Fruit fly (Drosophila melanogaster): ENCODE results near the gene SdicA.

The SdicA gene

dm6 chrX:20251069-20251468 is 49.3 kb upstream of the SdicA start, which contains the start of the genes CG17068 and Rab10 (continued):
- TF ChIP-seq CG11247 (GFP tag; IDR thresholded peaks at IDR 0.05) (no peak), CG6254 (GFP tag; optimal IDR thresholded peaks at IDR 0.05) (no peak), CG8290 (GFP tag; optimal IDR thresholded peaks at IDR 0.05) (peak; percentile 44), CG8290 (tag; optimal IDR thresholded peaks at IDR 0.05) (peak in 1 of 2 experiments; percentile 12), nau (GFP tag; optimal IDR thresholded peaks at IDR 0.05) (no peak), CG8924 (tag; optimal IDR thresholded peaks at IDR 0.05) (peak; percentile 54), CG8359 (GFP tag; optimal IDR thresholded peaks at IDR 0.05; ENCODE audit: borderline replicate concordance) (no peak), Neu2 (GFP tag; optimal IDR thresholded peaks at IDR 0.05; ENCODE audit: borderline replicate concordance) (no peak), zfh1 (GFP tag; IDR thresholded peaks at IDR 0.05) (no peak), CG4854 (GFP tag; optimal IDR thresholded peaks at IDR 0.05) (no peak), CG34224 (GFP tag; IDR thresholded peaks at IDR 0.05; ENCODE audit: partially characterized antibody) (peak; percentile 96), CG13424 (tag; optimal IDR thresholded peaks at IDR 0.05) (no peak), hb (GFP tag; IDR thresholded peaks at IDR 0.05; ENCODE audit: partially characterized antibody) (peak; percentile 93; the same call in 2 of the 3 replicates), Ets65A (GFP tag) (no peak), ATbp (GFP tag; optimal IDR thresholded peaks at IDR 0.05) (no peak), CG1647 (GFP tag; optimal IDR thresholded peaks at IDR 0.05) (no peak), trh (GFP tag; optimal IDR thresholded peaks at IDR 0.05) (no peak), pho (GFP tag; optimal IDR thresholded peaks at IDR 0.05) (peak; percentile 22), lab (GFP tag; optimal IDR thresholded peaks at IDR 0.05) (no peak), CG4707 (GFP tag; optimal IDR thresholded peaks at IDR 0.05) (no peak), Antp (GFP tag; optimal IDR thresholded peaks at IDR 0.05) (peak; percentile 13), CG13287 (GFP tag; IDR thresholded peaks at IDR 0.05; ENCODE audit: partially characterized antibody) (peak; percentile 94), CG12236 (GFP tag; optimal IDR thresholded peaks at IDR 0.05) (no peak), CG3407 (GFP tag; optimal IDR thresholded peaks at IDR 0.05) (no peak), ERR (GFP tag; optimal IDR thresholded peaks at IDR 0.05) (no peak), CG12071 (GFP tag; optimal IDR thresholded peaks at IDR 0.05) (no peak), TFAM (GFP tag; optimal IDR thresholded peaks at IDR 0.05) (no peak), CG2120 (GFP tag; optimal IDR thresholded peaks at IDR 0.05) (peak; percentile 32), Lhr (GFP tag; optimal IDR thresholded peaks at IDR 0.05) (no peak), jing (GFP tag; optimal IDR thresholded peaks at IDR 0.05) (no peak), disco-r (GFP tag; optimal IDR thresholded peaks at IDR 0.05) (no peak), pros (GFP tag; optimal IDR thresholded peaks at IDR 0.05) (no peak), aop (GFP tag; IDR thresholded peaks at IDR 0.05) (no peak), ci (GFP tag; IDR thresholded peaks at IDR 0.05) (no peak), Ravus (GFP tag; IDR thresholded peaks at IDR 0.05) (no peak), sima (GFP tag; optimal IDR thresholded peaks at IDR 0.05) (no peak), HmgZ (tag; optimal IDR thresholded peaks at IDR 0.05) (peak; percentile 19), sna (GFP tag; IDR thresholded peaks at IDR 0.05; ENCODE audit: partially characterized antibody) (peak; percentile 88), CG14014 (GFP tag; IDR thresholded peaks at IDR 0.05) (no peak), ranshi (GFP tag; IDR thresholded peaks at IDR 0.05) (no peak), CG6272 (GFP tag; IDR thresholded peaks at IDR 0.05) (no peak), CG12942 (GFP tag; optimal IDR thresholded peaks at IDR 0.05) (no peak), CG13123 (GFP tag; optimal IDR thresholded peaks at IDR 0.05) (no peak), inv (GFP tag; IDR thresholded peaks at IDR 0.05; ENCODE audit: partially characterized antibody) (peak; percentile 91), CG13624 (GFP tag; optimal IDR thresholded peaks at IDR 0.05) (peak; percentile 51), nmo (GFP tag; optimal IDR thresholded peaks at IDR 0.05) (peak; percentile 50), CG3281 (GFP tag; optimal IDR thresholded peaks at IDR 0.05) (no peak), tna (GFP tag; IDR thresholded peaks at IDR 0.05; ENCODE audit: partially characterized antibody) (peak; percentile 84), CG7745 (tag; optimal IDR thresholded peaks at IDR 0.05) (no peak), E2f2 (GFP tag; IDR thresholded peaks at IDR 0.05) (peak; percentile 51; the same call in 1 of the 2 replicates), CG31441 (GFP tag; IDR thresholded peaks at IDR 0.05) (peak; percentile 59; the same call in 1 of the 2 replicates)

Data from whole organism, embryonic.